Worm (Caenorhabditis elegans): ENCODE data around the gene unc-76.

unc-76 gene

ce11 chrV:15082291-15082690 lies 10.7 kb downstream of the unc-76 start, which contains the start of the genes C01G10.10 and C01G10.9:
Gene C01G10.10 (minus strand): TSS chrV:15082441.
Gene C01G10.9 (plus strand): TSS chrV:15082530.
- no peak for TF ChIP-seq nhr-11 (tag; optimal IDR thresholded peaks at IDR 0.05)
- peak; percentile 77 for TF ChIP-seq xbp-1 (tag; optimal IDR thresholded peaks at IDR 0.05)
- peak; percentile 46; the same call in 1 of the 2 replicates for TF ChIP-seq isw-1 (GFP tag; IDR thresholded peaks at IDR 0.05)
- peak; percentile 20 for TF ChIP-seq zip-4 (GFP tag; optimal IDR thresholded peaks at IDR 0.05)
- TF ChIP-seq nhr-19 (GFP tag; conservative IDR thresholded peaks at IDR 0.05), result peak; percentile 73
- 0 out of 2 replicates have a peak, but pooled peaks have one; percentile 34 for TF ChIP-seq grh-1 (GFP tag; IDR thresholded peaks at IDR 0.05)
- TF ChIP-seq C04F5.9 (tag; optimal IDR thresholded peaks at IDR 0.05), result peak; percentile 83
- TF ChIP-seq C16A3.4 (tag; optimal IDR thresholded peaks at IDR 0.05), result peak; percentile 27
- no peak for TF ChIP-seq fkh-10 (GFP tag; optimal IDR thresholded peaks at IDR 0.05)
- TF ChIP-seq lin-15B (tag; optimal IDR thresholded peaks at IDR 0.05), result no peak
- peak; percentile 86 for TF ChIP-seq snu-23 (GFP tag; optimal IDR thresholded peaks at IDR 0.05)
- no peak for TF ChIP-seq tlp-1 (tag; optimal IDR thresholded peaks at IDR 0.05)
- TF ChIP-seq jun-1 (tag; optimal IDR thresholded peaks at IDR 0.05), result peak; percentile 29
- peak; percentile 38 for TF ChIP-seq skn-1 (tag; optimal IDR thresholded peaks at IDR 0.05)
- no peak for TF ChIP-seq ceh-63 (GFP tag; optimal IDR thresholded peaks at IDR 0.05)
- TF ChIP-seq efl-3 (GFP tag; optimal IDR thresholded peaks at IDR 0.05), result peak; percentile 54
- no peak for TF ChIP-seq C34B4.2 (tag; optimal IDR thresholded peaks at IDR 0.05)
- no peak for TF ChIP-seq ets-5 (GFP tag; IDR thresholded peaks at IDR 0.05)
- peak; percentile 83 for TF ChIP-seq swsn-7 (tag; optimal IDR thresholded peaks at IDR 0.05)
- TF ChIP-seq ceh-88 (GFP tag; IDR thresholded peaks at IDR 0.05), result no peak
- no peak for TF ChIP-seq ama-1 (optimal IDR thresholded peaks at IDR 0.05)
- no peak for TF ChIP-seq unc-62 (GFP tag; optimal IDR thresholded peaks at IDR 0.05)
- peak; percentile 96 for TF ChIP-seq pax-3 (tag; optimal IDR thresholded peaks at IDR 0.05)
- peak; percentile 86 for TF ChIP-seq nhr-47 (tag; optimal IDR thresholded peaks at IDR 0.05)
- peak; percentile 53 for TF ChIP-seq fkh-8 (tag; optimal IDR thresholded peaks at IDR 0.05)
- TF ChIP-seq nhr-20 (tag; optimal IDR thresholded peaks at IDR 0.05), result peak; percentile 85
- TF ChIP-seq fos-1 (tag; optimal IDR thresholded peaks at IDR 0.05), result no peak
- peak; percentile 80 for TF ChIP-seq hlh-4 (tag; optimal IDR thresholded peaks at IDR 0.05)
- TF ChIP-seq ceh-82 (tag; optimal IDR thresholded peaks at IDR 0.05), result peak; percentile 28 to 32 (median 30)
- TF ChIP-seq elt-3 (tag; optimal IDR thresholded peaks at IDR 0.05), result peak in 1 of 6 experiments; percentile 60
- TF ChIP-seq rnt-1 (tag; optimal IDR thresholded peaks at IDR 0.05), result peak; percentile 97
- no peak for TF ChIP-seq pag-3 (tag; optimal IDR thresholded peaks at IDR 0.05; ENCODE audit: borderline replicate concordance, insufficient read depth)
- TF ChIP-seq Y116A8C.19 (tag; optimal IDR thresholded peaks at IDR 0.05; ENCODE audit: borderline replicate concordance), result peak; percentile 70
- no peak for TF ChIP-seq hlh-17 (GFP tag; optimal IDR thresholded peaks at IDR 0.05; ENCODE audit: borderline replicate concordance)
- TF ChIP-seq efl-1 (optimal IDR thresholded peaks at IDR 0.05), result peak; percentile 40 to 68
- TF ChIP-seq efl-1 (GFP tag; optimal IDR thresholded peaks at IDR 0.05 in 1 of 2), result peak; percentile 52 to 95
- no peak for TF ChIP-seq lin-13 (GFP tag; optimal IDR thresholded peaks at IDR 0.05)
- no peak for TF ChIP-seq aha-1 (tag; optimal IDR thresholded peaks at IDR 0.05)
- peak; percentile 46 for TF ChIP-seq unc-86 (tag; optimal IDR thresholded peaks at IDR 0.05)
- TF ChIP-seq unc-30 (tag; optimal IDR thresholded peaks at IDR 0.05), result no peak
- no peak for TF ChIP-seq nhr-76 (tag; optimal IDR thresholded peaks at IDR 0.05)
- TF ChIP-seq nhr-90 (tag; optimal IDR thresholded peaks at IDR 0.05; ENCODE audit: poor library complexity), result peak; percentile 92
- TF ChIP-seq elt-2 (tag; optimal IDR thresholded peaks at IDR 0.05), result peak; percentile 67
- TF ChIP-seq mab-9 (GFP tag; IDR thresholded peaks at IDR 0.05), result peak; percentile 78; the same call in 1 of the 2 replicates
- TF ChIP-seq ceh-90 (tag; optimal IDR thresholded peaks at IDR 0.05), result peak; percentile 92
- TF ChIP-seq lin-35 (GFP tag; optimal IDR thresholded peaks at IDR 0.05), result peak; percentile 21 to 46
- TF ChIP-seq snpc-4 (tag; optimal IDR thresholded peaks at IDR 0.05), result peak; percentile 50
- no peak for TF ChIP-seq alr-1 (tag; optimal IDR thresholded peaks at IDR 0.05; ENCODE audit: borderline replicate concordance)
- TF ChIP-seq fkh-4 (tag; optimal IDR thresholded peaks at IDR 0.05; ENCODE audit: borderline replicate concordance), result peak; percentile 94
- TF ChIP-seq mdl-1 (tag; optimal IDR thresholded peaks at IDR 0.05), result no peak
- peak; percentile 90 for TF ChIP-seq sox-4 (tag; optimal IDR thresholded peaks at IDR 0.05)
- TF ChIP-seq mep-1 (tag; optimal IDR thresholded peaks at IDR 0.05), result peak; percentile 79
- peak; percentile 58; the same call in 1 of the 2 replicates for TF ChIP-seq unc-98 (GFP tag; IDR thresholded peaks at IDR 0.05)
